Fruit fly (Drosophila melanogaster): Measurements from ENCODE around the gene ND-PDSW.

DNA sequence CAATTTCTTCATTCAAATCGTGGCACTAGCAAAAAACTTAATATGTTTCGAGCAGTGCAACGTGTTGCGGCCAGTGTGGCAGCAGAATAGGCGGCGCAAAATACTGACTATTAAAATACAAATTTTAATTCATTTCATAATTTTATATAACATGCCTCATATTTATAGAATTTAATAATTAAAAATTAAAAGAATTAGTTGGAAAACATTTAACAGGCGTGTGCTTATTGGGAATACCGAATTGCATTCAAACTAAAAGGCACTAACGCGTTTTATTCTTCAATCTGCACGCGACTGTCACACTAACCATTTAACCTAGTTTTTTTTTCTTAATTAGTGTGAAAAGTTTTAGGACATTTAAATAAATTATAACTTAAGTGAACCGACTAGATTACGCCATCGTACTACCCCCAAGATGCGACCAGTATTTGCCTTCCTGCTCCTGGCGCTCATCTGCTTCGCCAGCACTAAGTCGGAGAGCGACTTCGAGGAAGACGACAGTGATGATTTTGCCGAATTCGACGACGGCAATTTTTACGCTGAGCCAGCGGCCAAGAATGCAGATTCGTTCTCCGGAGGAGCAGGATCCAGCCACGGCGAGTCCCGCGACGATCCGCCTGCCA lies 48.7 kb downstream of the ND-PDSW start, which contains the start of the genes LeuRS and CG17593:
- TF ChIP-seq CG33017 (tag; optimal IDR thresholded peaks at IDR 0.05), result no peak
- peak; percentile 76 for TF ChIP-seq kay (GFP tag; ENCODE audit: borderline replicate concordance)
- no peak for TF ChIP-seq Crg-1 (GFP tag; optimal IDR thresholded peaks at IDR 0.05)
- TF ChIP-seq Hr96 (GFP tag; optimal IDR thresholded peaks at IDR 0.05), result no peak
- TF ChIP-seq pad (GFP tag; optimal IDR thresholded peaks at IDR 0.05), result no peak
- TF ChIP-seq toe (GFP tag; optimal IDR thresholded peaks at IDR 0.05), result no peak
- peak; percentile 50 for TF ChIP-seq tj (GFP tag; optimal IDR thresholded peaks at IDR 0.05)
- TF ChIP-seq CG7045 (GFP tag; optimal IDR thresholded peaks at IDR 0.05), result no peak
- no peak for TF ChIP-seq CG14711 (tag; optimal IDR thresholded peaks at IDR 0.05)
